Fruit fly (Drosophila melanogaster) whole organism, adult: ENCODE results near the gene CG43078.

Experiments
- CG11617 ChIP-seq: fragments of 200-800 bp; sonication (Bioruptor generic); optimal IDR thresholded peaks from 2 replicates; lab custom pipeline; 2017; ENCODE audit warnings: mild to moderate bottlenecking, missing biosample characterization, missing genetic modification reagents, missing genetic modification characterization
- CG12768 ChIP-seq: fragments of 200-800 bp; sonication (Bioruptor generic); optimal IDR thresholded peaks from 2 replicates; lab custom pipeline; 2017; ENCODE audit warnings: missing biosample characterization, missing genetic modification characterization, mild to moderate bottlenecking, moderate library complexity, missing genetic modification reagents
- CG33017 ChIP-seq: fragments of 200-800 bp; sonication (Bioruptor generic); optimal IDR thresholded peaks from 2 replicates; lab custom pipeline; 2018; ENCODE audit warnings: missing biosample characterization, mild to moderate bottlenecking, missing genetic modification characterization, moderate library complexity
- CG7045 ChIP-seq: fragments of 200-800 bp; sonication (Bioruptor generic); optimal IDR thresholded peaks from 2 replicates; lab custom pipeline; 2017; ENCODE audit warnings: missing biosample characterization, mild to moderate bottlenecking, missing genetic modification characterization
- Clk ChIP-seq: fragments of 200-800 bp; sonication (Bioruptor generic); optimal IDR thresholded peaks from 2 replicates; lab custom pipeline; 2017; ENCODE audit warnings: missing biosample characterization, missing genetic modification characterization
- Crg-1 ChIP-seq: fragments of 200-800 bp; sonication (Bioruptor generic); optimal IDR thresholded peaks from 2 replicates; lab custom pipeline; 2016; ENCODE audit warnings: missing biosample characterization, missing genetic modification characterization
- Hr96 ChIP-seq: fragments of 200-800 bp; sonication (Bioruptor generic); optimal IDR thresholded peaks from 2 replicates; lab custom pipeline; 2016; ENCODE audit warnings: missing biosample characterization, missing genetic modification characterization
- Mnt ChIP-seq: fragments of 200-800 bp; sonication (Bioruptor generic); optimal IDR thresholded peaks from 2 replicates; lab custom pipeline; 2016; ENCODE audit warnings: missing biosample characterization, mild to moderate bottlenecking, missing genetic modification characterization
- cic ChIP-seq: fragments of 200-800 bp; sonication (Bioruptor generic); optimal IDR thresholded peaks from 2 replicates; lab custom pipeline; 2017; ENCODE audit warnings: missing biosample characterization, mild to moderate bottlenecking, missing genetic modification characterization, moderate library complexity
- cnc ChIP-seq, 2 experiments: fragments of >200 bp; optimal IDR thresholded peaks; 2 replicates each; lab custom pipeline; 2017
- ovo ChIP-seq: fragments of 200-800 bp; sonication (Bioruptor generic); optimal IDR thresholded peaks from 2 replicates; lab custom pipeline; 2016; ENCODE audit warnings: missing biosample characterization, missing genetic modification characterization
- pad ChIP-seq: fragments of 200-800 bp; sonication (Bioruptor generic); optimal IDR thresholded peaks from 3 replicates; lab custom pipeline; 2017; ENCODE audit warnings: missing biosample characterization, missing genetic modification characterization, mild to moderate bottlenecking, moderate library complexity, missing genetic modification reagents
- toe ChIP-seq: fragments of 200-800 bp; sonication (Bioruptor generic); optimal IDR thresholded peaks from 2 replicates; lab custom pipeline; 2016; ENCODE audit warnings: missing biosample characterization, missing genetic modification characterization

dm6 chr3L:8580780-8581179 is 4.2 kb downstream of the CG43078 start:
- TF ChIP-seq CG33017 (peak; percentile 51), CG12768 (GFP tag; lab: Kevin White, UChicago) (no peak), cnc (optimal IDR thresholded peaks at IDR 0.05; lab: Kevin White, UChicago) (no peak), toe (GFP tag; lab: Kevin White, UChicago) (no peak), pad (GFP tag; lab: Kevin White, UChicago) (no peak), Clk (GFP tag; lab: Kevin White, UChicago) (no peak), ovo (GFP tag; lab: Kevin White, UChicago) (no peak), CG11617 (peak; percentile 30), Crg-1 (GFP tag; lab: Kevin White, UChicago) (no peak), CG7045 (GFP tag; lab: Kevin White, UChicago) (peak; percentile 20), Hr96 (GFP tag; lab: Kevin White, UChicago) (peak; percentile 39), Mnt (GFP tag; lab: Kevin White, UChicago) (no peak), cic (GFP tag; lab: Kevin White, UChicago) (peak; percentile 74)
